Worm (Caenorhabditis elegans) whole organism, young adult: ENCODE measurements around the gene tsr-1.
A peak's percentile ranks its signal among the peaks of the same experiment; 100 is the strongest.

Source experiments
- F22D6.2 ChIP-seq: sonication (generic microtip); optimal IDR thresholded peaks from 2 replicates; lab custom pipeline; 2016; ENCODE audit warnings: mild to moderate bottlenecking, missing genetic modification characterization, missing compliant biosample characterization
- F37B4.10 ChIP-seq: fragments of 200-800 bp; sonication (Bioruptor generic); IDR thresholded peaks from 2 replicates; pipeline ENCODE4 v1.3.6; 2022; ENCODE audit warnings: missing genetic modification characterization, missing compliant biosample characterization
- F49E8.2 ChIP-seq: sonication (generic microtip); optimal IDR thresholded peaks from 3 replicates; lab custom pipeline; 2017; ENCODE audit warnings: missing genetic modification characterization, mild to moderate bottlenecking, missing compliant biosample characterization, antibody characterized with exemption, moderate library complexity; ENCODE audit not compliant: insufficient read depth
- F57A8.1 ChIP-seq: fragments of 200-800 bp; sonication (Bioruptor generic); optimal IDR thresholded peaks from 2 replicates; lab custom pipeline; 2018; ENCODE audit warnings: mild to moderate bottlenecking, missing genetic modification characterization, moderate library complexity, missing compliant biosample characterization
- bed-1 ChIP-seq: fragments of 200-800 bp; sonication (Bioruptor generic); IDR thresholded peaks from 2 replicates; pipeline ENCODE4 v1.3.6; 2022; ENCODE audit warnings: missing genetic modification reagents, missing genetic modification characterization, missing compliant biosample characterization
- ceh-100 ChIP-seq: fragments of 200-800 bp; sonication (Bioruptor generic); IDR thresholded peaks from 2 replicates; pipeline ENCODE4 v1.3.6; 2022; ENCODE audit warnings: missing genetic modification reagents, missing genetic modification characterization, missing compliant biosample characterization
- lin-54 ChIP-seq: fragments of 200-800 bp; sonication (Bioruptor generic); optimal IDR thresholded peaks from 2 replicates; lab custom pipeline; 2018; ENCODE audit warnings: mild to moderate bottlenecking, missing genetic modification characterization, missing compliant biosample characterization
- madf-6 ChIP-seq: fragments of 200-800 bp; sonication (Bioruptor generic); IDR thresholded peaks from 2 replicates; pipeline ENCODE4 v1.3.6; 2022; ENCODE audit warnings: missing genetic modification reagents, missing genetic modification characterization, missing compliant biosample characterization
- nfya-2 ChIP-seq: fragments of 200-800 bp; sonication (Bioruptor generic); IDR thresholded peaks from 2 replicates; pipeline ENCODE4 v1.3.6; 2022; ENCODE audit warnings: missing genetic modification reagents, missing genetic modification characterization, missing compliant biosample characterization
- rpc-1 ChIP-seq, 2 experiments: fragments of 150-350 bp in 1 of 2; sonication (generic microtip) in 1 of 2; optimal IDR thresholded peaks; 2 replicates each; lab custom pipeline; 2014 to 2018; ENCODE audit warnings: missing biosample characterization in 1 of 2, missing genetic modification characterization in 1 of 2, missing genetic modification reagents in 1 of 2, missing genotype in 1 of 2
- unc-62 ChIP-seq: fragments of 150-350 bp; optimal IDR thresholded peaks from 2 replicates; lab custom pipeline; 2014; ENCODE audit warnings: missing biosample characterization, missing genetic modification reagents, missing genetic modification characterization
- ztf-26 ChIP-seq: sonication (generic microtip); optimal IDR thresholded peaks from 2 replicates; lab custom pipeline; 2017; ENCODE audit warnings: missing genetic modification characterization, missing compliant biosample characterization
- ztf-6 ChIP-seq: fragments of 200-800 bp; sonication (Bioruptor generic); IDR thresholded peaks from 2 replicates; pipeline ENCODE4 v1.3.6; 2022; ENCODE audit warnings: missing genetic modification reagents, missing genetic modification characterization, missing compliant biosample characterization

- no peak for TF ChIP-seq lin-54 (GFP tag; lab: Kevin White, UChicago)
- no peak for TF ChIP-seq F37B4.10 (GFP tag; lab: Robert Waterston, UW)
- no peak for TF ChIP-seq F57A8.1 (GFP tag; lab: Kevin White, UChicago)
- no peak for TF ChIP-seq ceh-100 (GFP tag; lab: Robert Waterston, UW)
- TF ChIP-seq F49E8.2 (tag; lab: Kevin White, UChicago), result no peak
- TF ChIP-seq madf-6 (GFP tag; lab: Robert Waterston, UW), result peak; percentile 54
- TF ChIP-seq ztf-6 (GFP tag; lab: Robert Waterston, UW), result no peak
- TF ChIP-seq rpc-1 (optimal IDR thresholded peaks at IDR 0.05; lab: Kevin White, UChicago), result no peak
- no peak for TF ChIP-seq rpc-1 (tag; optimal IDR thresholded peaks at IDR 0.05; lab: Kevin White, UChicago)
- no peak for TF ChIP-seq ztf-26 (tag; lab: Kevin White, UChicago)
- no peak for TF ChIP-seq bed-1
- no peak for TF ChIP-seq nfya-2 (GFP tag; lab: Robert Waterston, UW)
- no peak for TF ChIP-seq unc-62 (GFP tag; lab: Kevin White, UChicago)
- no peak for TF ChIP-seq F22D6.2 (tag; lab: Kevin White, UChicago)
Measured at ce11 chrII:2503703-2504430, 30.7 kb upstream of the tsr-1 start.
